Worm (Caenorhabditis elegans) whole organism, L3 larva: ENCODE results near the gene C14E2.4.

Experiments used
- R02D3.7 ChIP-seq: fragments of 150-350 bp; optimal IDR thresholded peaks from 2 replicates; lab custom pipeline; 2014; ENCODE audit warnings: missing biosample characterization, missing genetic modification characterization
- aly-2 ChIP-seq: fragments of 150-350 bp; optimal IDR thresholded peaks from 2 replicates; lab custom pipeline; 2014; ENCODE audit warnings: missing biosample characterization, missing genetic modification characterization
- ama-1 ChIP-seq: fragments of 150-350 bp; optimal IDR thresholded peaks from 2 replicates; lab custom pipeline; 2018
- ceh-16 ChIP-seq: sonication (generic microtip); optimal IDR thresholded peaks from 2 replicates; lab custom pipeline; 2017; ENCODE audit warnings: missing biosample characterization, missing genetic modification characterization
- ceh-28 ChIP-seq: fragments of 150-350 bp; optimal IDR thresholded peaks from 2 replicates; lab custom pipeline; 2014; ENCODE audit warnings: missing biosample characterization, missing genetic modification reagents, missing genetic modification characterization
- daf-12 ChIP-seq: fragments of 150-350 bp; optimal IDR thresholded peaks from 2 replicates; lab custom pipeline; 2014; ENCODE audit warnings: missing biosample characterization, missing genetic modification reagents, missing genetic modification characterization
- egl-27 ChIP-seq: sonication (generic microtip); optimal IDR thresholded peaks from 4 replicates; lab custom pipeline; 2017; ENCODE audit warnings: missing biosample characterization, missing genetic modification reagents, missing genetic modification characterization
- egl-5 ChIP-seq: fragments of 150-350 bp; optimal IDR thresholded peaks from 2 replicates; lab custom pipeline; 2017; ENCODE audit warnings: missing biosample characterization, missing genetic modification reagents, missing genetic modification characterization, inconsistent platforms
- elt-1 ChIP-seq: fragments of 150-350 bp; optimal IDR thresholded peaks from 2 replicates; lab custom pipeline; 2014; ENCODE audit warnings: missing biosample characterization, missing genetic modification characterization
- elt-2 ChIP-seq: sonication (generic microtip); optimal IDR thresholded peaks from 2 replicates; lab custom pipeline; 2016; ENCODE audit warnings: missing genetic modification reagents, mild to moderate bottlenecking, missing genetic modification characterization, missing compliant biosample characterization
- elt-3 ChIP-seq, 3 experiments: fragments of 150-350 bp in 1 of 3; sonication (generic microtip) in 2 of 3; optimal IDR thresholded peaks; 2 replicates in 2 of 3; 4 replicates in 1 of 3; lab custom pipeline; 2014 to 2017; ENCODE audit warnings: missing biosample characterization in 3 of 3, missing genetic modification characterization in 3 of 3
- eor-1 ChIP-seq, 2 experiments: fragments of 150-350 bp; optimal IDR thresholded peaks; 2 replicates each; lab custom pipeline; 2014 to 2018; ENCODE audit warnings: missing biosample characterization in 2 of 2, missing genetic modification characterization in 2 of 2
- fkh-10 ChIP-seq: sonication (generic microtip); optimal IDR thresholded peaks from 2 replicates; lab custom pipeline; 2017; ENCODE audit warnings: missing biosample characterization, missing genetic modification reagents, missing genetic modification characterization
- fkh-2 ChIP-seq: fragments of 150-350 bp; optimal IDR thresholded peaks from 2 replicates; lab custom pipeline; 2014; ENCODE audit warnings: missing biosample characterization, missing genetic modification reagents, missing genetic modification characterization
- hmg-11 ChIP-seq: sonication (generic microtip); optimal IDR thresholded peaks from 2 replicates; lab custom pipeline; 2016; ENCODE audit warnings: missing genetic modification characterization, missing compliant biosample characterization
- jun-1 ChIP-seq: fragments of 150-350 bp; optimal IDR thresholded peaks from 2 replicates; lab custom pipeline; 2014; ENCODE audit warnings: missing biosample characterization, missing genetic modification reagents, missing genetic modification characterization
- lin-15B ChIP-seq: fragments of 150-350 bp; optimal IDR thresholded peaks from 2 replicates; lab custom pipeline; 2014; ENCODE audit warnings: missing biosample characterization, missing genetic modification characterization
- lin-39 ChIP-seq: fragments of 150-350 bp; optimal IDR thresholded peaks from 2 replicates; lab custom pipeline; 2018; ENCODE audit warnings: missing biosample characterization, missing genetic modification reagents, missing genetic modification characterization
- lsy-12 ChIP-seq: sonication (generic microtip); optimal IDR thresholded peaks from 2 replicates; lab custom pipeline; 2016; ENCODE audit warnings: mild to moderate bottlenecking, missing genetic modification characterization, missing compliant biosample characterization
- mml-1 ChIP-seq: fragments of 150-350 bp; sonication (generic microtip); optimal IDR thresholded peaks from 3 replicates; lab custom pipeline; 2014; ENCODE audit warnings: missing biosample characterization, missing genetic modification characterization
- nfya-1 ChIP-seq: sonication (generic microtip); optimal IDR thresholded peaks from 2 replicates; lab custom pipeline; 2017; ENCODE audit warnings: missing genetic modification characterization, mild to moderate bottlenecking, missing compliant biosample characterization, antibody characterized with exemption, moderate library complexity; ENCODE audit not compliant: insufficient read depth
- nhr-11 ChIP-seq: fragments of 150-350 bp; optimal IDR thresholded peaks from 2 replicates; lab custom pipeline; 2014; ENCODE audit warnings: missing biosample characterization, missing genetic modification characterization
- nhr-12 ChIP-seq: fragments of 150-350 bp; optimal IDR thresholded peaks from 2 replicates; lab custom pipeline; 2014; ENCODE audit warnings: missing biosample characterization, missing genetic modification characterization
- nhr-25 ChIP-seq: sonication (generic microtip); optimal IDR thresholded peaks from 2 replicates; lab custom pipeline; 2017; ENCODE audit warnings: missing biosample characterization, missing genetic modification characterization
- nhr-67 ChIP-seq: fragments of 150-350 bp; optimal IDR thresholded peaks from 2 replicates; lab custom pipeline; 2014; ENCODE audit warnings: missing biosample characterization, missing genetic modification characterization
- nhr-77 ChIP-seq: fragments of 150-350 bp; optimal IDR thresholded peaks from 2 replicates; lab custom pipeline; 2014; ENCODE audit warnings: missing biosample characterization, missing genetic modification characterization
- sea-2 ChIP-seq: fragments of 150-350 bp; sonication (generic microtip); optimal IDR thresholded peaks from 4 replicates; lab custom pipeline; 2014; ENCODE audit warnings: missing biosample characterization, missing genetic modification reagents, missing genetic modification characterization
- snpc-4 ChIP-seq: fragments of 150-350 bp; optimal IDR thresholded peaks from 2 replicates; lab custom pipeline; 2014; ENCODE audit warnings: missing biosample characterization, missing genetic modification characterization
- tbx-2 ChIP-seq: sonication (generic microtip); optimal IDR thresholded peaks from 2 replicates; lab custom pipeline; 2016; ENCODE audit warnings: mild to moderate bottlenecking, missing genetic modification characterization, missing compliant biosample characterization
- unc-62 ChIP-seq: fragments of 150-350 bp; sonication (generic microtip); optimal IDR thresholded peaks from 4 replicates; lab custom pipeline; 2014; ENCODE audit warnings: missing biosample characterization, missing genetic modification reagents, missing genetic modification characterization
- ztf-11 ChIP-seq: fragments of 150-350 bp; optimal IDR thresholded peaks from 2 replicates; lab custom pipeline; 2014; ENCODE audit warnings: missing biosample characterization, missing genetic modification characterization
- ztf-4 ChIP-seq: fragments of 150-350 bp; optimal IDR thresholded peaks from 2 replicates; lab custom pipeline; 2014; ENCODE audit warnings: missing biosample characterization, missing genetic modification characterization

C14E2.4 gene

ce11 chrX:1800980-1801506, 20.1 kb downstream of the C14E2.4 start, which contains the start of gene C14E2.11:
TSS of gene C14E2.11 (plus strand) at chrX:1801456.
- no peak for TF ChIP-seq nfya-1 (tag; lab: Kevin White, UChicago)
- no peak for TF ChIP-seq egl-27 (tag; lab: Kevin White, UChicago)
- no peak for TF ChIP-seq R02D3.7 (tag; lab: Kevin White, UChicago)
- TF ChIP-seq nhr-12 (tag; lab: Kevin White, UChicago), result no peak
- TF ChIP-seq fkh-10 (GFP tag; lab: Kevin White, UChicago), result no peak
- no peak for TF ChIP-seq lin-39 (tag; lab: Kevin White, UChicago)
- no peak for TF ChIP-seq nhr-11
- TF ChIP-seq unc-62 (GFP tag; lab: Kevin White, UChicago), result no peak
- TF ChIP-seq, all 47 proteins: peak for 0

- TF ChIP-seq lin-39 (tag; lab: Kevin White, UChicago) (no peak), elt-2 (tag; lab: Kevin White, UChicago) (no peak), elt-3 (tag; optimal IDR thresholded peaks at IDR 0.05; lab: Kevin White, UChicago) (no peak), ceh-16 (tag; lab: Kevin White, UChicago) (no peak), daf-12 (tag; lab: Kevin White, UChicago) (no peak), ztf-11 (tag; lab: Kevin White, UChicago) (no peak), lin-15B (tag; lab: Kevin White, UChicago) (no peak), elt-1 (tag; lab: Kevin White, UChicago) (no peak), fkh-10 (GFP tag; lab: Kevin White, UChicago) (no peak), lsy-12 (tag; lab: Kevin White, UChicago) (no peak), nhr-11 (no peak), fkh-2 (tag; lab: Kevin White, UChicago) (no peak)
These were observed 22.6 kb downstream of the C14E2.4 start for ce11 chrX:1798543-1798942.

ce11 chrX:1796067-1796466, 25.1 kb downstream of the C14E2.4 start:
- no peak for TF ChIP-seq sea-2 (GFP tag; lab: Kevin White, UChicago)
- TF ChIP-seq nfya-1 (tag; lab: Kevin White, UChicago), result no peak
- no peak for TF ChIP-seq elt-1 (tag; lab: Kevin White, UChicago)
- TF ChIP-seq elt-3 (tag; optimal IDR thresholded peaks at IDR 0.05; lab: Kevin White, UChicago), result no peak
- no peak for TF ChIP-seq ceh-28 (tag; lab: Kevin White, UChicago)
- TF ChIP-seq elt-2 (tag; lab: Kevin White, UChicago), result no peak
- no peak for TF ChIP-seq nhr-25 (tag; lab: Kevin White, UChicago)

DNA sequence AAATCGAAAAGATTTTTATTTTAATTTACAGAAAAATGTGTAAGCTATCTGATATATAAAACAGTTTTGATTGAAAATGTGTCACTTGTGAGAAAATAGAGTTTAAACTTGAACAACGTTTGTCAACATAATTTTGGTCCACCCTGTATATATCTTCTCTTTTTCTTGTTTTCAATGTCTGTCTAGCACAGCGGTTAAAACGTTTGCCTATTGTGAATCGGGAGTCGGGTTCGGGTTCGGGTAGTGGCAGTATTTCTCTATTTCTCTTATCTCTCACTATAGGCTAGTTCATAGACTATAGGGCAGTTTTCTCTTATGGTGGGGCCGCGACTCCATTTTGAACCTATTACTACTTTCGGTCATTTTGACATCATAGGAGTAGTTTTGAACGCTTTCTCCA, 30.0 kb downstream of the C14E2.4 start:
- TF ChIP-seq ceh-16 (tag; lab: Kevin White, UChicago) (no peak), ama-1 (lab: Kevin White, UChicago) (no peak), unc-62 (GFP tag; lab: Kevin White, UChicago) (no peak), lin-15B (tag; lab: Kevin White, UChicago) (no peak), tbx-2 (tag; lab: Kevin White, UChicago) (no peak)

- TF ChIP-seq ama-1 (lab: Kevin White, UChicago) (no peak), ztf-4 (tag; lab: Kevin White, UChicago) (no peak), R02D3.7 (tag; lab: Kevin White, UChicago) (no peak), aly-2 (no peak), nhr-77 (no peak), egl-5 (tag; lab: Kevin White, UChicago) (no peak), mml-1 (tag; lab: Kevin White, UChicago) (no peak), elt-1 (tag; lab: Kevin White, UChicago) (no peak), jun-1 (tag; lab: Kevin White, UChicago) (no peak), hmg-11 (tag; lab: Kevin White, UChicago) (no peak), elt-2 (tag; lab: Kevin White, UChicago) (no peak), fkh-10 (GFP tag; lab: Kevin White, UChicago) (no peak), snpc-4 (tag; lab: Kevin White, UChicago) (no peak), nhr-67 (tag; lab: Kevin White, UChicago) (no peak), eor-1 (tag; optimal IDR thresholded peaks at IDR 0.05; lab: Kevin White, UChicago) (no peak)
These were observed 34.5 kb downstream of the C14E2.4 start, which contains the start of gene arg-1 for ce11 chrX:1786607-1787006. TSS of gene arg-1 (plus strand) at chrX:1786907.
